Worm (Caenorhabditis elegans): ENCODE measurements around the gene nep-2.

- TF ChIP-seq skn-1 (tag; optimal IDR thresholded peaks at IDR 0.05) (no peak), snpc-4 (tag; optimal IDR thresholded peaks at IDR 0.05) (no peak), nhr-77 (tag; optimal IDR thresholded peaks at IDR 0.05) (no peak), nhr-12 (tag; optimal IDR thresholded peaks at IDR 0.05) (no peak), nhr-28 (tag; optimal IDR thresholded peaks at IDR 0.05) (no peak), nhr-25 (tag; optimal IDR thresholded peaks at IDR 0.05) (no peak)
These were observed 25.3 kb downstream of the nep-2 start, which contains the start of gene sri-61 for ce11 chrII:2700229-2700628.
